Fruit fly (Drosophila melanogaster): ENCODE results near the gene gudu.

gudu gene

DNA sequence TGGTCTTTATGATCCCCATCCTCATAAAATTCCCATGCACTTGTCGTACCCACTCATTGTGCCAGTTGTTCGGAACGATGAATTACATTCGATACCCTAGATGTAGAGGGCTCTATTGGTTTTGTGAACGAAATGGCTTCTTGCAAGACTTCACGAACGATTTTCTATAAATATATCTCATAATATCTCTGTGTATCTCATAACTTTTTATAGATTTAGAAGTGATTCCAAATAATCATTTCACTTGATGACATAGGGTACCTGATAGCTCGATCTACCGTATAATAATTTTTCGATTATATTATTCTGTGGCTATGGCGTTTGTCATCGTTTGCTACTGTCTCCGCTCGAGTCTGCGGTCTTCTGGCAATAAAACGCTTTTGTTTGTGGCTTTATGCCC is 8.7 kb downstream of the gudu start (continued):
- TF ChIP-seq CG13287 (GFP tag; IDR thresholded peaks at IDR 0.05; ENCODE audit: partially characterized antibody) (no peak), CG5245 (GFP tag; optimal IDR thresholded peaks at IDR 0.05) (no peak), CG17829 (tag; optimal IDR thresholded peaks at IDR 0.05) (peak; percentile 46), wor (GFP tag; IDR thresholded peaks at IDR 0.05) (peak; percentile 38; the same call in 1 of the 2 replicates), CG4730 (GFP tag; IDR thresholded peaks at IDR 0.05) (peak; percentile 76), crol (GFP tag; IDR thresholded peaks at IDR 0.05) (no peak), CG12942 (GFP tag; optimal IDR thresholded peaks at IDR 0.05) (peak; percentile 40), CG10274 (GFP tag; optimal IDR thresholded peaks at IDR 0.05) (peak; percentile 51), CG6813 (GFP tag; optimal IDR thresholded peaks at IDR 0.05) (peak; percentile 39), CG31365 (tag; optimal IDR thresholded peaks at IDR 0.05) (peak; percentile 18), CG31224 (GFP tag; IDR thresholded peaks at IDR 0.05) (peak; percentile 44; the same call in 1 of the 2 replicates), CG10462 (GFP tag; optimal IDR thresholded peaks at IDR 0.05) (no peak), CG2116 (GFP tag; optimal IDR thresholded peaks at IDR 0.05) (no peak), tll (GFP tag; optimal IDR thresholded peaks at IDR 0.05) (no peak), Xrp1 (GFP tag; IDR thresholded peaks at IDR 0.05) (peak; percentile 76), Pdp1 (GFP tag; optimal IDR thresholded peaks at IDR 0.05) (peak; percentile 52 to 72), Camta (GFP tag; optimal IDR thresholded peaks at IDR 0.05) (peak; percentile 55), her (GFP tag; optimal IDR thresholded peaks at IDR 0.05) (no peak), CG13894 (tag; optimal IDR thresholded peaks at IDR 0.05) (peak; percentile 40), zfh1 (GFP tag; IDR thresholded peaks at IDR 0.05) (peak; percentile 57; the same call in 1 of the 3 replicates), Sox100B (GFP tag; optimal IDR thresholded peaks at IDR 0.05) (peak; percentile 52), Dfd (GFP tag; optimal IDR thresholded peaks at IDR 0.05) (no peak), fru (optimal IDR thresholded peaks at IDR 0.05) (no peak), CG18262 (tag; optimal IDR thresholded peaks at IDR 0.05) (peak; percentile 55), unc-4 (GFP tag; IDR thresholded peaks at IDR 0.05; ENCODE audit: partially characterized antibody) (no peak), CG8281 (tag; optimal IDR thresholded peaks at IDR 0.05) (peak; percentile 10), CG6272 (GFP tag; IDR thresholded peaks at IDR 0.05) (peak; percentile 54; the same call in 1 of the 2 replicates), Hand (GFP tag; optimal IDR thresholded peaks at IDR 0.05) (peak; percentile 10), gcm (GFP tag; optimal IDR thresholded peaks at IDR 0.05) (peak; percentile 19), CG1024 (GFP tag; IDR thresholded peaks at IDR 0.05) (peak; percentile 58), CG15269 (tag; optimal IDR thresholded peaks at IDR 0.05) (peak; percentile 77), sc (optimal IDR thresholded peaks at IDR 0.05) (no peak), sc (GFP tag; optimal IDR thresholded peaks at IDR 0.05) (peak; percentile 6), danr (GFP tag; IDR thresholded peaks at IDR 0.05) (peak; percentile 51; the same call in 1 of the 2 replicates), sisA (GFP tag; IDR thresholded peaks at IDR 0.05) (peak; percentile 62), Hr51 (GFP tag; optimal IDR thresholded peaks at IDR 0.05) (peak; percentile 13 to 69), zfh2 (GFP tag; optimal IDR thresholded peaks at IDR 0.05) (peak; percentile 26), Vsx1 (GFP tag; optimal IDR thresholded peaks at IDR 0.05) (no peak), bowl (GFP tag; IDR thresholded peaks at IDR 0.05) (no peak), Dbx (GFP tag; IDR thresholded peaks at IDR 0.05) (0 out of 3 replicates have a peak, but pooled peaks have one; percentile 38), Ada2b (GFP tag; IDR thresholded peaks at IDR 0.05) (peak; percentile 79; the same call in 1 of the 2 replicates), BtbVII (GFP tag; optimal IDR thresholded peaks at IDR 0.05) (peak; percentile 24), lab (GFP tag; optimal IDR thresholded peaks at IDR 0.05) (peak; percentile 89), CG10565 (GFP tag; optimal IDR thresholded peaks at IDR 0.05) (no peak), CG10321 (GFP tag; IDR thresholded peaks at IDR 0.05) (0 out of 2 replicates have a peak, but pooled peaks have one; percentile 20), twi (tag; optimal IDR thresholded peaks at IDR 0.05) (no peak), CTCF (GFP tag; optimal IDR thresholded peaks at IDR 0.05) (no peak), H15 (GFP tag; IDR thresholded peaks at IDR 0.05) (peak; percentile 63; the same call in 2 of the 3 replicates), aop (GFP tag; IDR thresholded peaks at IDR 0.05) (no peak), tin (GFP tag; optimal IDR thresholded peaks at IDR 0.05) (peak; percentile 51), lola (GFP tag; optimal IDR thresholded peaks at IDR 0.05) (peak in 1 of 3 experiments; percentile 33)

All from whole organism, embryonic.